Fruit fly (Drosophila melanogaster) whole organism, embryonic: ENCODE results near the gene mahe.

ENCODE experiments used
- Asciz ChIP-seq: fragments of 200-800 bp; sonication (Bioruptor generic); optimal IDR thresholded peaks from 2 replicates; lab custom pipeline; 2017; ENCODE audit warnings: missing biosample characterization, mild to moderate bottlenecking, missing genetic modification characterization, missing genetic modification reagents
- BtbVII ChIP-seq: fragments of 200-800 bp; sonication (Bioruptor generic); optimal IDR thresholded peaks from 3 replicates; lab custom pipeline; 2017; ENCODE audit warnings: missing biosample characterization, mild to moderate bottlenecking, missing genetic modification characterization
- CG12391 ChIP-seq: fragments of 200-800 bp; sonication (Bioruptor generic); optimal IDR thresholded peaks from 3 replicates; lab custom pipeline; 2018; ENCODE audit warnings: missing biosample characterization, mild to moderate bottlenecking, missing genetic modification characterization, moderate library complexity
- CG15479 ChIP-seq: fragments of 200-800 bp; sonication (Bioruptor generic); optimal IDR thresholded peaks from 3 replicates; lab custom pipeline; 2019; ENCODE audit warnings: missing biosample characterization, mild to moderate bottlenecking, missing genetic modification characterization, moderate library complexity
- CG1647 ChIP-seq: fragments of 200-800 bp; sonication (Bioruptor generic); optimal IDR thresholded peaks from 3 replicates; lab custom pipeline; 2016; ENCODE audit warnings: missing biosample characterization, missing genetic modification characterization
- CG17186 ChIP-seq: fragments of 200-800 bp; sonication (Bioruptor generic); optimal IDR thresholded peaks from 3 replicates; lab custom pipeline; 2017; ENCODE audit warnings: missing biosample characterization, missing genetic modification reagents, missing genetic modification characterization
- CG1792 ChIP-seq: fragments of 200-800 bp; sonication (Bioruptor generic); optimal IDR thresholded peaks from 2 replicates; lab custom pipeline; 2016; ENCODE audit warnings: missing biosample characterization, missing genetic modification characterization
- CG18599 ChIP-seq: fragments of 200-800 bp; sonication (Bioruptor generic); optimal IDR thresholded peaks from 3 replicates; lab custom pipeline; 2017; ENCODE audit warnings: missing biosample characterization, missing genetic modification characterization, mild to moderate bottlenecking, moderate library complexity, missing genetic modification reagents
- CG3281 ChIP-seq: fragments of 200-800 bp; sonication (Bioruptor generic); optimal IDR thresholded peaks from 3 replicates; lab custom pipeline; 2017; ENCODE audit warnings: missing biosample characterization, mild to moderate bottlenecking, missing genetic modification characterization
- CG6854 ChIP-seq: fragments of 200-800 bp; sonication (Bioruptor generic); optimal IDR thresholded peaks from 3 replicates; lab custom pipeline; 2017; ENCODE audit warnings: missing biosample characterization, mild to moderate bottlenecking, missing genetic modification characterization
- CG7987 ChIP-seq: fragments of 200-800 bp; sonication (Bioruptor generic); optimal IDR thresholded peaks from 2 replicates; lab custom pipeline; 2018; ENCODE audit warnings: missing biosample characterization, mild to moderate bottlenecking, missing genetic modification characterization, moderate library complexity
- CG9932 ChIP-seq: fragments of 200-800 bp; sonication (Bioruptor generic); IDR thresholded peaks from 2 replicates; pipeline ENCODE4 v1.3.6; 2022; ENCODE audit warnings: missing biosample characterization, missing genetic modification characterization
- Chrac-16 ChIP-seq: fragments of 200-800 bp; sonication (Bioruptor generic); optimal IDR thresholded peaks from 3 replicates; lab custom pipeline; 2016; ENCODE audit warnings: missing biosample characterization, missing genetic modification characterization
- Dll ChIP-seq: fragments of 200-800 bp; sonication (Bioruptor generic); IDR thresholded peaks from 4 replicates; pipeline ENCODE4 v1.3.6; 2022; ENCODE audit warnings: missing biosample characterization, missing genetic modification characterization; ENCODE audit not compliant: partially characterized antibody
- Dref ChIP-seq: fragments of 200-800 bp; sonication (Bioruptor generic); IDR thresholded peaks from 2 replicates; pipeline ENCODE4 v1.3.6; 2022; ENCODE audit warnings: missing biosample characterization, missing genetic modification characterization
- Eip74EF ChIP-seq, 2 experiments: fragments of 200-800 bp in 1 of 2; fragments of >200 bp in 1 of 2; sonication (Bioruptor generic) in 1 of 2; optimal IDR thresholded peaks; 2 replicates each; lab custom pipeline; 2017 to 2019; ENCODE audit warnings: missing biosample characterization in 2 of 2, missing genetic modification characterization in 2 of 2, mild to moderate bottlenecking in 1 of 2, moderate library complexity in 1 of 2
- Gug ChIP-seq: fragments of 200-800 bp; sonication (Bioruptor generic); IDR thresholded peaks from 4 replicates; pipeline ENCODE4 v1.3.6; 2022; ENCODE audit warnings: missing biosample characterization, missing genetic modification characterization
- HLH3B ChIP-seq: fragments of 200-800 bp; sonication (Bioruptor generic); IDR thresholded peaks from 2 replicates; pipeline ENCODE4 v1.3.6; 2022; ENCODE audit warnings: missing biosample characterization, missing genetic modification characterization
- HLH54F ChIP-seq: fragments of 200-800 bp; sonication (Bioruptor generic); optimal IDR thresholded peaks from 3 replicates; lab custom pipeline; 2016; ENCODE audit warnings: missing biosample characterization, missing genetic modification characterization
- HLHmδ ChIP-seq: fragments of 200-800 bp; sonication (Bioruptor generic); optimal IDR thresholded peaks from 2 replicates; lab custom pipeline; 2018; ENCODE audit warnings: missing biosample characterization, mild to moderate bottlenecking, missing genetic modification characterization, moderate library complexity
- MBD-R2 ChIP-seq: fragments of 200-800 bp; sonication (Bioruptor generic); IDR thresholded peaks from 2 replicates; pipeline ENCODE4 v1.3.6; 2022; ENCODE audit warnings: missing biosample characterization, missing genetic modification characterization
- Meics ChIP-seq: fragments of 200-800 bp; sonication (Bioruptor generic); optimal IDR thresholded peaks from 2 replicates; lab custom pipeline; 2017; ENCODE audit warnings: missing biosample characterization, mild to moderate bottlenecking, missing genetic modification characterization
- Nf-YA ChIP-seq: fragments of 200-800 bp; sonication (Bioruptor generic); IDR thresholded peaks from 2 replicates; pipeline ENCODE4 v1.3.6; 2022; ENCODE audit warnings: missing biosample characterization, missing genetic modification characterization
- Rfx ChIP-seq: fragments of 200-800 bp; sonication (Bioruptor generic); IDR thresholded peaks from 2 replicates; pipeline ENCODE4 v1.3.6; 2022; ENCODE audit warnings: missing biosample characterization, missing genetic modification characterization
- Side ChIP-seq: fragments of 200-800 bp; sonication (Bioruptor generic); optimal IDR thresholded peaks from 2 replicates; lab custom pipeline; 2016; ENCODE audit warnings: missing biosample characterization, missing genetic modification characterization
- Xbp1 ChIP-seq: fragments of 200-800 bp; sonication (Bioruptor generic); optimal IDR thresholded peaks from 3 replicates; lab custom pipeline; 2016; ENCODE audit warnings: missing biosample characterization, mild to moderate bottlenecking, missing genetic modification characterization
- ara ChIP-seq: fragments of 200-800 bp; sonication (Bioruptor generic); IDR thresholded peaks from 2 replicates; pipeline ENCODE4 v1.3.6; 2022; ENCODE audit warnings: missing biosample characterization, missing genetic modification characterization
- ash1 ChIP-seq: fragments of 200-800 bp; sonication (Bioruptor generic); optimal IDR thresholded peaks from 2 replicates; lab custom pipeline; 2018; ENCODE audit warnings: missing biosample characterization, mild to moderate bottlenecking, missing genetic modification characterization
- bigmax ChIP-seq: fragments of 200-800 bp; sonication (Bioruptor generic); optimal IDR thresholded peaks from 2 replicates; lab custom pipeline; 2018; ENCODE audit warnings: missing biosample characterization, mild to moderate bottlenecking, missing genetic modification characterization
- crc ChIP-seq: fragments of 200-800 bp; sonication (Bioruptor generic); optimal IDR thresholded peaks from 2 replicates; lab custom pipeline; 2016; ENCODE audit warnings: missing biosample characterization, missing genetic modification characterization
- croc ChIP-seq: fragments of 200-800 bp; sonication (Bioruptor generic); conservative IDR thresholded peaks from 3 replicates; pipeline ENCODE4 v1.3.6; 2022; ENCODE audit warnings: missing biosample characterization, missing genetic modification characterization
- eve ChIP-seq, 2 experiments: fragments of >200 bp; optimal IDR thresholded peaks; 2 replicates each; lab custom pipeline; 2017; ENCODE audit warnings: missing biosample characterization in 2 of 2, missing genetic modification characterization in 2 of 2
- fd102C ChIP-seq: fragments of 200-800 bp; sonication (Bioruptor generic); optimal IDR thresholded peaks from 2 replicates; lab custom pipeline; 2018; ENCODE audit warnings: missing biosample characterization, mild to moderate bottlenecking, missing genetic modification characterization, moderate library complexity
- fru ChIP-seq: fragments of >200 bp; optimal IDR thresholded peaks from 2 replicates; lab custom pipeline; 2017
- hth ChIP-seq: fragments of >200 bp; optimal IDR thresholded peaks from 2 replicates; lab custom pipeline; 2017; ENCODE audit warnings: inconsistent platforms
- ind ChIP-seq: fragments of 200-800 bp; sonication (Bioruptor generic); optimal IDR thresholded peaks from 3 replicates; lab custom pipeline; 2016; ENCODE audit warnings: missing biosample characterization, missing genetic modification characterization
- kah ChIP-seq: fragments of 200-800 bp; sonication (Bioruptor generic); optimal IDR thresholded peaks from 2 replicates; lab custom pipeline; 2018; ENCODE audit warnings: missing biosample characterization, mild to moderate bottlenecking, missing genetic modification characterization
- ken ChIP-seq: fragments of 200-800 bp; sonication (Bioruptor generic); IDR thresholded peaks from 3 replicates; pipeline ENCODE4 v1.3.6; 2022; ENCODE audit warnings: missing biosample characterization, missing genetic modification characterization
- lbe ChIP-seq: fragments of 200-800 bp; sonication (Bioruptor generic); optimal IDR thresholded peaks from 2 replicates; lab custom pipeline; 2016; ENCODE audit warnings: missing biosample characterization, mild to moderate bottlenecking, missing genetic modification characterization
- nmo ChIP-seq: fragments of 200-800 bp; sonication (Bioruptor generic); optimal IDR thresholded peaks from 2 replicates; lab custom pipeline; 2018; ENCODE audit warnings: missing biosample characterization, mild to moderate bottlenecking, missing genetic modification characterization, moderate library complexity
- nom ChIP-seq: fragments of 200-800 bp; sonication (Bioruptor generic); optimal IDR thresholded peaks from 2 replicates; lab custom pipeline; 2017; ENCODE audit warnings: missing biosample characterization, missing genetic modification characterization, mild to moderate bottlenecking, moderate library complexity, missing genetic modification reagents
- peb ChIP-seq: fragments of 200-800 bp; sonication (Bioruptor generic); IDR thresholded peaks from 2 replicates; pipeline ENCODE4 v1.3.6; 2022; ENCODE audit warnings: missing biosample characterization, missing genetic modification characterization
- row ChIP-seq: fragments of 200-800 bp; sonication (Bioruptor generic); IDR thresholded peaks from 3 replicates; pipeline ENCODE4 v1.3.6; 2022; ENCODE audit warnings: missing biosample characterization, missing genetic modification characterization
- scrt ChIP-seq: fragments of 200-800 bp; sonication (Bioruptor generic); optimal IDR thresholded peaks from 2 replicates; lab custom pipeline; 2018; ENCODE audit warnings: missing biosample characterization, mild to moderate bottlenecking, missing genetic modification characterization, moderate library complexity
- tap ChIP-seq: fragments of 200-800 bp; optimal IDR thresholded peaks from 3 replicates; lab custom pipeline; 2019; ENCODE audit warnings: missing biosample characterization, mild to moderate bottlenecking, missing genetic modification characterization, moderate library complexity
- toy ChIP-seq: fragments of 200-800 bp; sonication (Bioruptor generic); IDR thresholded peaks from 2 replicates; pipeline ENCODE4 v1.3.6; 2022; ENCODE audit warnings: missing biosample characterization, missing genetic modification characterization
- twi ChIP-seq: fragments of 200-800 bp; optimal IDR thresholded peaks from 2 replicates; lab custom pipeline; 2019; ENCODE audit warnings: missing biosample characterization, mild to moderate bottlenecking, missing genetic modification characterization, moderate library complexity
- tx ChIP-seq: fragments of 200-800 bp; sonication (Bioruptor generic); optimal IDR thresholded peaks from 2 replicates; lab custom pipeline; 2016; ENCODE audit warnings: missing biosample characterization, missing genetic modification characterization
- vnd ChIP-seq: fragments of 200-800 bp; sonication (Bioruptor generic); IDR thresholded peaks from 3 replicates; pipeline ENCODE4 v1.3.6; 2022; ENCODE audit warnings: missing biosample characterization, missing genetic modification characterization; ENCODE audit not compliant: partially characterized antibody
- yki ChIP-seq: fragments of >200 bp; optimal IDR thresholded peaks from 3 replicates; lab custom pipeline; 2018
- zf30C ChIP-seq: fragments of 200-800 bp; sonication (Bioruptor generic); optimal IDR thresholded peaks from 3 replicates; lab custom pipeline; 2018; ENCODE audit warnings: missing biosample characterization, mild to moderate bottlenecking, missing genetic modification characterization

The mahe gene

dm6 chrX:7893411-7894122 lies 37.6 kb downstream of the mahe start, which contains the start of the genes CG45089, ND-MNLL and p115 (continued):
- TF ChIP-seq Dll (GFP tag; lab: Robert Waterston, UW) = peak; percentile 83
- no peak for TF ChIP-seq ara
- TF ChIP-seq bigmax (GFP tag; lab: Kevin White, UChicago) = no peak
- peak; percentile 85 for TF ChIP-seq CG12391 (tag; lab: Kevin White, UChicago)
- TF ChIP-seq CG17186 (GFP tag; lab: Kevin White, UChicago) = peak; percentile 8
- no peak for TF ChIP-seq HLHmδ (GFP tag; lab: Kevin White, UChicago)
- TF ChIP-seq lbe (GFP tag; lab: Kevin White, UChicago) = peak; percentile 54
- peak; percentile 33 for TF ChIP-seq Meics (GFP tag; lab: Kevin White, UChicago)
- TF ChIP-seq CG9932 (GFP tag; lab: Robert Waterston, UW) = peak; percentile 84
- peak; percentile 73 for TF ChIP-seq nmo
- TF ChIP-seq HLH3B (GFP tag; lab: Robert Waterston, UW) = peak; percentile 30; the same call in 1 of the 2 replicates
- TF ChIP-seq CG15479 (GFP tag; lab: Kevin White, UChicago) = no peak
- no peak for TF ChIP-seq CG7987 (GFP tag; lab: Kevin White, UChicago)
- TF ChIP-seq Chrac-16 = peak; percentile 68
- TF ChIP-seq CG3281 (GFP tag; lab: Kevin White, UChicago) = peak; percentile 53
- peak; percentile 86 for TF ChIP-seq row
- TF ChIP-seq Side = no peak
- no peak for TF ChIP-seq CG6854 (GFP tag; lab: Kevin White, UChicago)
- TF ChIP-seq hth (lab: Kevin White, UChicago) = no peak
- TF ChIP-seq Xbp1 (GFP tag; lab: Kevin White, UChicago) = peak; percentile 80
- TF ChIP-seq fd102C = no peak
- TF ChIP-seq Eip74EF (GFP tag; optimal IDR thresholded peaks at IDR 0.05; lab: Kevin White, UChicago) = peak in 1 of 2 experiments; percentile 23
- no peak for TF ChIP-seq toy (GFP tag; lab: Robert Waterston, UW)
- no peak for TF ChIP-seq eve (GFP tag; optimal IDR thresholded peaks at IDR 0.05; lab: Kevin White, UChicago)
- no peak for TF ChIP-seq yki
- no peak for TF ChIP-seq crc
- peak; percentile 46; the same call in 2 of the 3 replicates for TF ChIP-seq ken
- peak; percentile 18 for TF ChIP-seq HLH54F (GFP tag; lab: Kevin White, UChicago)
- TF ChIP-seq tap = peak; percentile 39
- no peak for TF ChIP-seq croc (GFP tag; lab: Robert Waterston, UW)
- TF ChIP-seq ind (GFP tag; lab: Kevin White, UChicago) = peak; percentile 64
- no peak for TF ChIP-seq peb (GFP tag; lab: Robert Waterston, UW)
- peak; percentile 71; the same call in 1 of the 2 replicates for TF ChIP-seq Rfx
- TF ChIP-seq zf30C = no peak
- peak; percentile 26 for TF ChIP-seq twi (tag; lab: Kevin White, UChicago)
- TF ChIP-seq Nf-YA (GFP tag; lab: Robert Waterston, UW) = no peak
- TF ChIP-seq nom (GFP tag; lab: Kevin White, UChicago) = no peak
- TF ChIP-seq kah (GFP tag; lab: Kevin White, UChicago) = no peak
- no peak for TF ChIP-seq CG1792 (GFP tag; lab: Kevin White, UChicago)
- peak; percentile 51 for TF ChIP-seq CG18599
- no peak for TF ChIP-seq fru (lab: Kevin White, UChicago)
- TF ChIP-seq tx (GFP tag; lab: Kevin White, UChicago) = no peak
- TF ChIP-seq scrt = peak; percentile 25
- TF ChIP-seq Dref (GFP tag; lab: Robert Waterston, UW) = peak; percentile 66
- no peak for TF ChIP-seq BtbVII
- TF ChIP-seq Asciz (GFP tag; lab: Kevin White, UChicago) = no peak
- no peak for TF ChIP-seq ash1
- TF ChIP-seq CG1647 (GFP tag; lab: Kevin White, UChicago) = no peak
- TF ChIP-seq vnd (GFP tag; lab: Robert Waterston, UW) = no peak
- peak; percentile 56; the same call in 1 of the 4 replicates for TF ChIP-seq Gug (GFP tag; lab: Robert Waterston, UW)
- TF ChIP-seq MBD-R2 (GFP tag; lab: Robert Waterston, UW) = peak; percentile 78
